Fruit fly (Drosophila melanogaster): ENCODE data around the gene Meics.

Gene Meics

dm6 chr3L:13993742-13994719 is 29.5 kb upstream of the Meics start, which contains the start of gene CtsK1 (continued):
- TF ChIP-seq E2f2 (GFP tag; IDR thresholded peaks at IDR 0.05) (peak; percentile 74), CG42726 (GFP tag; IDR thresholded peaks at IDR 0.05; ENCODE audit: partially characterized antibody) (no peak), ro (GFP tag; IDR thresholded peaks at IDR 0.05) (no peak), CG18476 (GFP tag; optimal IDR thresholded peaks at IDR 0.05) (no peak), jigr1 (GFP tag; IDR thresholded peaks at IDR 0.05) (no peak), chm (GFP tag; IDR thresholded peaks at IDR 0.05) (no peak), CG6254 (GFP tag; optimal IDR thresholded peaks at IDR 0.05) (peak; percentile 99), MESR4 (GFP tag; optimal IDR thresholded peaks at IDR 0.05) (no peak), gsb (GFP tag; IDR thresholded peaks at IDR 0.05) (no peak), CG11504 (tag; optimal IDR thresholded peaks at IDR 0.05) (peak; percentile 47), tgo (GFP tag; IDR thresholded peaks at IDR 0.05) (peak; percentile 16; the same call in 1 of the 3 replicates), gt (GFP tag; IDR thresholded peaks at IDR 0.05) (no peak), CG31365 (tag; optimal IDR thresholded peaks at IDR 0.05) (no peak)

dm6 chr3L:13993233-13993741 is 28.8 kb upstream of the Meics start, which contains the start of gene CG17364:
Gene CG17364 (minus strand): TSS chr3L:13993400.
- peak; percentile 10 for TF ChIP-seq BtbVII (GFP tag; optimal IDR thresholded peaks at IDR 0.05)
- no peak for TF ChIP-seq H15 (GFP tag; IDR thresholded peaks at IDR 0.05)
- no peak for TF ChIP-seq nom (GFP tag; optimal IDR thresholded peaks at IDR 0.05)
- TF ChIP-seq kay (GFP tag; optimal IDR thresholded peaks at IDR 0.05), result no peak
- TF ChIP-seq CG15479 (GFP tag; optimal IDR thresholded peaks at IDR 0.05), result no peak
- TF ChIP-seq CG18619 (GFP tag; optimal IDR thresholded peaks at IDR 0.05), result no peak
- no peak for TF ChIP-seq Awh (GFP tag; IDR thresholded peaks at IDR 0.05)
- TF ChIP-seq Bgb (GFP tag; IDR thresholded peaks at IDR 0.05; ENCODE audit: partially characterized antibody), result no peak
- no peak for TF ChIP-seq CG2875 (GFP tag; optimal IDR thresholded peaks at IDR 0.05)
- 0 out of 3 replicates have a peak, but pooled peaks have one; percentile 22 for TF ChIP-seq so (GFP tag; IDR thresholded peaks at IDR 0.05)
- no peak; the same call in 2 of the 3 replicates for TF ChIP-seq CG2889 (GFP tag; IDR thresholded peaks at IDR 0.05)
- TF ChIP-seq Myb (GFP tag; optimal IDR thresholded peaks at IDR 0.05), result no peak
- TF ChIP-seq exex (tag; optimal IDR thresholded peaks at IDR 0.05), result no peak
- no peak for TF ChIP-seq h (optimal IDR thresholded peaks at IDR 0.05)
- peak; percentile 69 to 72 for TF ChIP-seq Trl (optimal IDR thresholded peaks at IDR 0.05)
- TF ChIP-seq Trl (GFP tag; optimal IDR thresholded peaks at IDR 0.05), result no peak
- TF ChIP-seq CG30431 (GFP tag; optimal IDR thresholded peaks at IDR 0.05), result no peak
- TF ChIP-seq CG5180 (GFP tag; optimal IDR thresholded peaks at IDR 0.05), result peak; percentile 5
- no peak for TF ChIP-seq CG17568 (GFP tag; optimal IDR thresholded peaks at IDR 0.05)
- TF ChIP-seq NC2β (GFP tag; optimal IDR thresholded peaks at IDR 0.05), result no peak
- no peak for TF ChIP-seq CG14050 (GFP tag; IDR thresholded peaks at IDR 0.05)
- no peak for TF ChIP-seq CG18011 (GFP tag; optimal IDR thresholded peaks at IDR 0.05)
- 0 out of 3 replicates have a peak, but pooled peaks have one; percentile 9 for TF ChIP-seq zfh1 (GFP tag; IDR thresholded peaks at IDR 0.05)
- no peak for TF ChIP-seq her (GFP tag; optimal IDR thresholded peaks at IDR 0.05)
- no peak for TF ChIP-seq Lhr (GFP tag; optimal IDR thresholded peaks at IDR 0.05)
- TF ChIP-seq dmrt99B (tag; optimal IDR thresholded peaks at IDR 0.05), result no peak
- TF ChIP-seq PHDP (tag; optimal IDR thresholded peaks at IDR 0.05), result no peak
- no peak for TF ChIP-seq Gsc (GFP tag; IDR thresholded peaks at IDR 0.05)
- no peak for TF ChIP-seq CG8290 (GFP tag; optimal IDR thresholded peaks at IDR 0.05)
- TF ChIP-seq CG8290 (tag; optimal IDR thresholded peaks at IDR 0.05), result no peak
- TF ChIP-seq MBD-R2 (GFP tag; IDR thresholded peaks at IDR 0.05), result no peak
- peak; percentile 8 for TF ChIP-seq CG13894 (tag; optimal IDR thresholded peaks at IDR 0.05)
- no peak for TF ChIP-seq dmrt11E (tag; optimal IDR thresholded peaks at IDR 0.05)
- TF ChIP-seq ci (GFP tag; IDR thresholded peaks at IDR 0.05), result 0 out of 3 replicates have a peak, but pooled peaks have one; percentile 26
- no peak for TF ChIP-seq Six4 (GFP tag; optimal IDR thresholded peaks at IDR 0.05)
- TF ChIP-seq CG18599 (GFP tag; optimal IDR thresholded peaks at IDR 0.05), result peak; percentile 10

Measured in whole organism, embryonic.